Worm (Caenorhabditis elegans) whole organism, midembryonic: ENCODE data around the gene srxa-2.

ENCODE experiments used
- T22C8.4 ChIP-seq: fragments of 200-800 bp; sonication (Bioruptor generic); IDR thresholded peaks from 2 replicates; pipeline ENCODE4 v1.3.6; 2022; ENCODE audit warnings: missing genetic modification characterization, missing compliant biosample characterization
- ref-1 ChIP-seq: fragments of 200-800 bp; sonication (Bioruptor generic); conservative IDR thresholded peaks from 2 replicates; pipeline ENCODE4 v1.3.6; 2022; ENCODE audit warnings: missing genetic modification reagents, missing genetic modification characterization, missing compliant biosample characterization
- ztf-29 ChIP-seq: fragments of 200-800 bp; sonication (Bioruptor generic); IDR thresholded peaks from 2 replicates; pipeline ENCODE4 v1.3.6; 2022; ENCODE audit warnings: missing genetic modification reagents, missing genetic modification characterization, missing compliant biosample characterization

ce11 chrIV:9381136-9381535, 42.1 kb upstream of the srxa-2 start, which contains the start of gene C10C5.5:
- TF ChIP-seq ztf-29 (GFP tag; lab: Robert Waterston, UW) (no peak), T22C8.4 (GFP tag; lab: Robert Waterston, UW) (no peak), ref-1 (no peak)
